Worm (Caenorhabditis elegans) whole organism, mixed stage, embryonic: ENCODE results near the gene srbc-70.

Experiments
- lsy-2 ChIP-seq: fragments of 150-350 bp; optimal IDR thresholded peaks from 2 replicates; lab custom pipeline; 2014; ENCODE audit warnings: missing biosample characterization, missing genetic modification characterization
- ztf-11 ChIP-seq: fragments of 150-350 bp; optimal IDR thresholded peaks from 2 replicates; lab custom pipeline; 2014; ENCODE audit warnings: missing biosample characterization, missing genetic modification characterization

DNA sequence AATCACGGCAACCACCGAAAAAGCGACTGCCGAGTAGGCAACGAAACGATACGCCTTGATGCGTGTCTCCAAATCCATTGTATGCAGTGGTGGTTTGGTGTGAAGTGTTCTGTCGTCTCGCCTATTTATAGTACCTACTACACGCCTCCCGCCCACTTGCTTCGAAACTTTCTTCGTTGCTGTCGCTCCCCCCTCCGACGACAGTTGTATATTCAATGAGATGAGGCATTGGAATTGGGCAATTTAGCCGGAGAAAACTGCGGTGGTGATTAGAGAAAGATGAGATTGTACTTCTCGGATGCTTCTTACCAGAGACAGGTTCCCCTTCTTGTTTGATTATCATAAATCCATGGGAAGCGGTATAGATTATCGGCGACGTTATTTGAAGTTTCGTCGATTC is 16.7 kb upstream of the srbc-70 start, which contains the start of gene col-34:
- no peak for TF ChIP-seq lsy-2 (tag; lab: Kevin White, UChicago)
- no peak for TF ChIP-seq ztf-11 (tag; lab: Kevin White, UChicago)
